Worm (Caenorhabditis elegans) whole organism, L3 larva: Measurements from ENCODE around the gene skat-1.

Experiments used
- ZK546.5 ChIP-seq: sonication (generic microtip); optimal IDR thresholded peaks from 2 replicates; lab custom pipeline; 2017; ENCODE audit warnings: missing biosample characterization, missing genetic modification characterization
- aly-2 ChIP-seq: fragments of 150-350 bp; optimal IDR thresholded peaks from 2 replicates; lab custom pipeline; 2014; ENCODE audit warnings: missing biosample characterization, missing genetic modification characterization
- egl-27 ChIP-seq: sonication (generic microtip); optimal IDR thresholded peaks from 4 replicates; lab custom pipeline; 2017; ENCODE audit warnings: missing biosample characterization, missing genetic modification reagents, missing genetic modification characterization
- elt-3 ChIP-seq, 3 experiments: fragments of 150-350 bp in 1 of 3; sonication (generic microtip) in 2 of 3; optimal IDR thresholded peaks; 2 replicates in 2 of 3; 4 replicates in 1 of 3; lab custom pipeline; 2014 to 2017; ENCODE audit warnings: missing biosample characterization in 3 of 3, missing genetic modification characterization in 3 of 3
- fkh-10 ChIP-seq: sonication (generic microtip); optimal IDR thresholded peaks from 2 replicates; lab custom pipeline; 2017; ENCODE audit warnings: missing biosample characterization, missing genetic modification reagents, missing genetic modification characterization
- fkh-2 ChIP-seq: fragments of 150-350 bp; optimal IDR thresholded peaks from 2 replicates; lab custom pipeline; 2014; ENCODE audit warnings: missing biosample characterization, missing genetic modification reagents, missing genetic modification characterization
- fos-1 ChIP-seq: fragments of 150-350 bp; optimal IDR thresholded peaks from 2 replicates; lab custom pipeline; 2014; ENCODE audit warnings: missing biosample characterization, missing genetic modification characterization
- hmg-11 ChIP-seq: sonication (generic microtip); optimal IDR thresholded peaks from 2 replicates; lab custom pipeline; 2016; ENCODE audit warnings: missing genetic modification characterization, missing compliant biosample characterization
- lin-15B ChIP-seq: fragments of 150-350 bp; optimal IDR thresholded peaks from 2 replicates; lab custom pipeline; 2014; ENCODE audit warnings: missing biosample characterization, missing genetic modification characterization
- nfya-1 ChIP-seq: sonication (generic microtip); optimal IDR thresholded peaks from 2 replicates; lab custom pipeline; 2017; ENCODE audit warnings: missing genetic modification characterization, mild to moderate bottlenecking, missing compliant biosample characterization, antibody characterized with exemption, moderate library complexity; ENCODE audit not compliant: insufficient read depth
- nhr-28 ChIP-seq: fragments of 150-350 bp; optimal IDR thresholded peaks from 2 replicates; lab custom pipeline; 2014; ENCODE audit warnings: missing biosample characterization, missing genetic modification characterization
- pha-4 ChIP-seq: fragments of 150-350 bp; optimal IDR thresholded peaks from 2 replicates; lab custom pipeline; 2014; ENCODE audit warnings: missing biosample characterization, missing genetic modification reagents, missing genetic modification characterization
- sea-2 ChIP-seq: fragments of 150-350 bp; sonication (generic microtip); optimal IDR thresholded peaks from 4 replicates; lab custom pipeline; 2014; ENCODE audit warnings: missing biosample characterization, missing genetic modification reagents, missing genetic modification characterization
- snpc-4 ChIP-seq: fragments of 150-350 bp; optimal IDR thresholded peaks from 2 replicates; lab custom pipeline; 2014; ENCODE audit warnings: missing biosample characterization, missing genetic modification characterization

- TF ChIP-seq nfya-1 (tag; lab: Kevin White, UChicago) (no peak), snpc-4 (tag; lab: Kevin White, UChicago) (no peak), sea-2 (no peak), elt-3 (tag; optimal IDR thresholded peaks at IDR 0.05; lab: Kevin White, UChicago) (no peak), pha-4 (tag; lab: Kevin White, UChicago) (no peak), fkh-2 (tag; lab: Kevin White, UChicago) (no peak), fos-1 (tag; lab: Kevin White, UChicago) (no peak), egl-27 (tag; lab: Kevin White, UChicago) (no peak), lin-15B (tag; lab: Kevin White, UChicago) (no peak), hmg-11 (tag; lab: Kevin White, UChicago) (no peak), aly-2 (no peak), nhr-28 (no peak), ZK546.5 (tag; lab: Kevin White, UChicago) (no peak), fkh-10 (no peak)
Observed at ce11 chrIII:8988544-8988943, 8.0 kb downstream of the skat-1 start.
